Fruit fly (Drosophila melanogaster) whole organism: ENCODE results near the gene Snr1.

Experiments used
- CG8478 ChIP-seq: fragments of >200 bp; optimal IDR thresholded peaks from 2 replicates; lab custom pipeline; 2018; ENCODE audit warnings: inconsistent platforms
- Dll ChIP-seq: fragments of >200 bp; optimal IDR thresholded peaks from 2 replicates; lab custom pipeline; 2017
- pan ChIP-seq: fragments of >200 bp; optimal IDR thresholded peaks from 2 replicates; lab custom pipeline; 2017
- psq ChIP-seq: fragments of >200 bp; optimal IDR thresholded peaks from 2 replicates; lab custom pipeline; 2017
- usp ChIP-seq: fragments of >200 bp; optimal IDR thresholded peaks from 2 replicates; lab custom pipeline; 2017; ENCODE audit warnings: missing biosample characterization, missing genetic modification characterization, mixed read lengths

dm6 chr3R:5497600-5497999 is 26.9 kb downstream of the Snr1 start:
- no peak for TF ChIP-seq CG8478 (lab: Kevin White, UChicago)
- TF ChIP-seq Dll (lab: Kevin White, UChicago): no peak
- no peak for TF ChIP-seq usp
- no peak for TF ChIP-seq psq (lab: Kevin White, UChicago)
- no peak for TF ChIP-seq pan (lab: Kevin White, UChicago)
